Fruit fly (Drosophila melanogaster) whole organism, prepupa: ENCODE results near the gene santa-maria.

Experiments used
- Blimp-1 ChIP-seq: fragments of 200-800 bp; sonication (Bioruptor generic); optimal IDR thresholded peaks from 3 replicates; lab custom pipeline; 2017; ENCODE audit warnings: missing biosample characterization, missing genetic modification characterization, mild to moderate bottlenecking, moderate library complexity, missing genetic modification reagents
- CG10631 ChIP-seq: fragments of 200-800 bp; sonication (Bioruptor generic); optimal IDR thresholded peaks from 2 replicates; lab custom pipeline; 2016; ENCODE audit warnings: missing biosample characterization, missing genetic modification characterization
- CG11294 ChIP-seq: fragments of 200-800 bp; sonication (Bioruptor generic); IDR thresholded peaks from 2 replicates; pipeline ENCODE4 v1.3.6; 2022; ENCODE audit warnings: missing biosample characterization, missing genetic modification characterization
- CG11902 ChIP-seq: fragments of 200-800 bp; sonication (Bioruptor generic); optimal IDR thresholded peaks from 3 replicates; lab custom pipeline; 2016; ENCODE audit warnings: missing biosample characterization, missing genetic modification characterization
- CG1621 ChIP-seq: fragments of 200-800 bp; sonication (Bioruptor generic); optimal IDR thresholded peaks from 3 replicates; lab custom pipeline; 2018; ENCODE audit warnings: missing biosample characterization, mild to moderate bottlenecking, missing genetic modification characterization
- CG16779 ChIP-seq: fragments of 200-800 bp; sonication (Bioruptor generic); optimal IDR thresholded peaks from 3 replicates; lab custom pipeline; 2017; ENCODE audit warnings: missing biosample characterization, mild to moderate bottlenecking, missing genetic modification characterization
- CG31627 ChIP-seq: fragments of 200-800 bp; sonication (Bioruptor generic); optimal IDR thresholded peaks from 3 replicates; lab custom pipeline; 2016; ENCODE audit warnings: missing biosample characterization, missing genetic modification characterization
- CG32006 ChIP-seq: fragments of 200-800 bp; sonication (Bioruptor generic); optimal IDR thresholded peaks from 3 replicates; lab custom pipeline; 2017; ENCODE audit warnings: missing biosample characterization, mild to moderate bottlenecking, missing genetic modification characterization
- CG34406 ChIP-seq: fragments of 200-800 bp; sonication (Bioruptor generic); optimal IDR thresholded peaks from 3 replicates; lab custom pipeline; 2016; ENCODE audit warnings: missing biosample characterization, missing genetic modification characterization
- CG3919 ChIP-seq: fragments of 200-800 bp; sonication (Bioruptor generic); optimal IDR thresholded peaks from 3 replicates; lab custom pipeline; 2016; ENCODE audit warnings: missing biosample characterization, missing genetic modification characterization
- CG4318 ChIP-seq: fragments of 200-800 bp; sonication (Bioruptor generic); optimal IDR thresholded peaks from 3 replicates; lab custom pipeline; 2017; ENCODE audit warnings: missing biosample characterization, mild to moderate bottlenecking, missing genetic modification characterization
- CG6276 ChIP-seq: fragments of 200-800 bp; sonication (Bioruptor generic); optimal IDR thresholded peaks from 2 replicates; lab custom pipeline; 2017; ENCODE audit warnings: missing biosample characterization, mild to moderate bottlenecking, missing genetic modification characterization
- CG6808 ChIP-seq: fragments of 200-800 bp; sonication (Bioruptor generic); optimal IDR thresholded peaks from 3 replicates; lab custom pipeline; 2017; ENCODE audit warnings: missing biosample characterization, missing genetic modification characterization, mild to moderate bottlenecking, moderate library complexity, missing genetic modification reagents
- CG6854 ChIP-seq: fragments of 200-800 bp; sonication (Bioruptor generic); optimal IDR thresholded peaks from 2 replicates; lab custom pipeline; 2017; ENCODE audit warnings: missing biosample characterization, mild to moderate bottlenecking, missing genetic modification characterization
- CG8119 ChIP-seq: fragments of 200-800 bp; sonication (Bioruptor generic); IDR thresholded peaks from 3 replicates; pipeline ENCODE4 v1.3.6; 2022; ENCODE audit warnings: missing biosample characterization, missing genetic modification characterization
- CG8319 ChIP-seq: fragments of 200-800 bp; sonication (Bioruptor generic); optimal IDR thresholded peaks from 3 replicates; lab custom pipeline; 2016; ENCODE audit warnings: missing biosample characterization, missing genetic modification characterization
- Eip75B ChIP-seq: fragments of 200-800 bp; sonication (Bioruptor generic); optimal IDR thresholded peaks from 3 replicates; lab custom pipeline; 2016; ENCODE audit warnings: missing biosample characterization, missing genetic modification characterization
- Eip93F ChIP-seq: fragments of 200-800 bp; sonication (Bioruptor generic); optimal IDR thresholded peaks from 2 replicates; lab custom pipeline; 2016; ENCODE audit warnings: missing biosample characterization, mild to moderate bottlenecking, missing genetic modification characterization
- Ets96B ChIP-seq: fragments of 200-800 bp; optimal IDR thresholded peaks from 2 replicates; lab custom pipeline; 2019; ENCODE audit warnings: missing biosample characterization, mild to moderate bottlenecking, missing genetic modification characterization, moderate library complexity
- Hr38 ChIP-seq: sonication (Bioruptor generic); optimal IDR thresholded peaks from 2 replicates; lab custom pipeline; 2016; ENCODE audit warnings: missing biosample characterization, missing genetic modification characterization
- Hr39 ChIP-seq: fragments of 200-800 bp; sonication (Bioruptor generic); optimal IDR thresholded peaks from 2 replicates; lab custom pipeline; 2016; ENCODE audit warnings: missing biosample characterization, missing genetic modification characterization
- Hr4 ChIP-seq: fragments of 200-800 bp; sonication (Bioruptor generic); optimal IDR thresholded peaks from 3 replicates; lab custom pipeline; 2016; ENCODE audit warnings: missing biosample characterization, missing genetic modification characterization
- Met ChIP-seq: fragments of 200-800 bp; sonication (Bioruptor generic); optimal IDR thresholded peaks from 3 replicates; lab custom pipeline; 2016; ENCODE audit warnings: missing biosample characterization, missing genetic modification characterization
- OdsH ChIP-seq: fragments of 200-800 bp; sonication (Bioruptor generic); optimal IDR thresholded peaks from 3 replicates; lab custom pipeline; 2016; ENCODE audit warnings: missing biosample characterization, missing genetic modification characterization
- Smox ChIP-seq: fragments of 200-800 bp; sonication (Bioruptor generic); optimal IDR thresholded peaks from 3 replicates; lab custom pipeline; 2016; ENCODE audit warnings: missing biosample characterization, missing genetic modification characterization
- Sox102F ChIP-seq: fragments of 200-800 bp; sonication (Bioruptor generic); optimal IDR thresholded peaks from 2 replicates; lab custom pipeline; 2016; ENCODE audit warnings: missing biosample characterization, mild to moderate bottlenecking, missing genetic modification characterization
- Sox14 ChIP-seq: fragments of 200-800 bp; sonication (Bioruptor generic); optimal IDR thresholded peaks from 3 replicates; lab custom pipeline; 2016; ENCODE audit warnings: missing biosample characterization, missing genetic modification characterization
- Sox15 ChIP-seq: fragments of 200-800 bp; sonication (Bioruptor generic); optimal IDR thresholded peaks from 3 replicates; lab custom pipeline; 2016; ENCODE audit warnings: missing biosample characterization, missing genetic modification characterization
- achi ChIP-seq: fragments of 200-800 bp; sonication (Bioruptor generic); optimal IDR thresholded peaks from 3 replicates; lab custom pipeline; 2016; ENCODE audit warnings: missing biosample characterization, missing genetic modification characterization
- cyc ChIP-seq: fragments of 200-800 bp; sonication (Bioruptor generic); optimal IDR thresholded peaks from 3 replicates; lab custom pipeline; 2016; ENCODE audit warnings: missing biosample characterization, missing genetic modification characterization
- dac ChIP-seq: fragments of 200-800 bp; sonication (Bioruptor generic); optimal IDR thresholded peaks from 2 replicates; lab custom pipeline; 2017; ENCODE audit warnings: missing biosample characterization, mild to moderate bottlenecking, missing genetic modification characterization
- dsx ChIP-seq: fragments of 200-800 bp; optimal IDR thresholded peaks from 3 replicates; lab custom pipeline; 2019; ENCODE audit warnings: missing biosample characterization, mild to moderate bottlenecking, missing genetic modification characterization, moderate library complexity; ENCODE audit not compliant: poor library complexity, severe bottlenecking
- eg ChIP-seq: fragments of 200-800 bp; sonication (Bioruptor generic); IDR thresholded peaks from 3 replicates; pipeline ENCODE4 v1.3.6; 2022; ENCODE audit warnings: missing biosample characterization, missing genetic modification characterization
- fd59A ChIP-seq: fragments of 200-800 bp; sonication (Bioruptor generic); optimal IDR thresholded peaks from 2 replicates; lab custom pipeline; 2017; ENCODE audit warnings: missing biosample characterization, mild to moderate bottlenecking, missing genetic modification characterization, missing genetic modification reagents
- fkh ChIP-seq: fragments of 200-800 bp; sonication (Bioruptor generic); optimal IDR thresholded peaks from 3 replicates; lab custom pipeline; 2017; ENCODE audit warnings: missing biosample characterization, mild to moderate bottlenecking, missing genetic modification characterization, moderate library complexity
- lz ChIP-seq: fragments of 200-800 bp; sonication (Bioruptor generic); optimal IDR thresholded peaks from 3 replicates; lab custom pipeline; 2016; ENCODE audit warnings: missing biosample characterization, missing genetic modification characterization
- net ChIP-seq: fragments of 200-800 bp; sonication (Bioruptor generic); optimal IDR thresholded peaks from 3 replicates; lab custom pipeline; 2016; ENCODE audit warnings: missing biosample characterization, missing genetic modification characterization
- pdm3 ChIP-seq: fragments of 200-800 bp; sonication (Bioruptor generic); optimal IDR thresholded peaks from 3 replicates; lab custom pipeline; 2016; ENCODE audit warnings: missing biosample characterization, missing genetic modification characterization
- salr ChIP-seq, 2 experiments: fragments of 200-800 bp; sonication (Bioruptor generic); optimal IDR thresholded peaks; 3 replicates each; lab custom pipeline; 2016 to 2018; ENCODE audit warnings: missing biosample characterization in 2 of 2, missing genetic modification characterization in 2 of 2, mild to moderate bottlenecking in 1 of 2
- spab ChIP-seq: fragments of 200-800 bp; sonication (Bioruptor generic); optimal IDR thresholded peaks from 2 replicates; lab custom pipeline; 2017; ENCODE audit warnings: missing biosample characterization, mild to moderate bottlenecking, missing genetic modification characterization, missing genetic modification reagents
- ss ChIP-seq, 2 experiments: fragments of 200-800 bp; sonication (Bioruptor generic); optimal IDR thresholded peaks; 2 replicates in 1 of 2; 3 replicates in 1 of 2; lab custom pipeline; 2017 to 2018; ENCODE audit warnings: mild to moderate bottlenecking in 2 of 2, missing biosample characterization in 2 of 2, missing genetic modification characterization in 2 of 2, moderate library complexity in 1 of 2
- svp ChIP-seq: fragments of 200-800 bp; sonication (Bioruptor generic); peaks from one replicate; lab custom pipeline; 2016; ENCODE audit warnings: missing biosample characterization, missing genetic modification characterization
- topi ChIP-seq: fragments of 200-800 bp; sonication (Bioruptor generic); optimal IDR thresholded peaks from 3 replicates; lab custom pipeline; 2016; ENCODE audit warnings: missing biosample characterization, missing genetic modification characterization

Gene santa-maria

DNA sequence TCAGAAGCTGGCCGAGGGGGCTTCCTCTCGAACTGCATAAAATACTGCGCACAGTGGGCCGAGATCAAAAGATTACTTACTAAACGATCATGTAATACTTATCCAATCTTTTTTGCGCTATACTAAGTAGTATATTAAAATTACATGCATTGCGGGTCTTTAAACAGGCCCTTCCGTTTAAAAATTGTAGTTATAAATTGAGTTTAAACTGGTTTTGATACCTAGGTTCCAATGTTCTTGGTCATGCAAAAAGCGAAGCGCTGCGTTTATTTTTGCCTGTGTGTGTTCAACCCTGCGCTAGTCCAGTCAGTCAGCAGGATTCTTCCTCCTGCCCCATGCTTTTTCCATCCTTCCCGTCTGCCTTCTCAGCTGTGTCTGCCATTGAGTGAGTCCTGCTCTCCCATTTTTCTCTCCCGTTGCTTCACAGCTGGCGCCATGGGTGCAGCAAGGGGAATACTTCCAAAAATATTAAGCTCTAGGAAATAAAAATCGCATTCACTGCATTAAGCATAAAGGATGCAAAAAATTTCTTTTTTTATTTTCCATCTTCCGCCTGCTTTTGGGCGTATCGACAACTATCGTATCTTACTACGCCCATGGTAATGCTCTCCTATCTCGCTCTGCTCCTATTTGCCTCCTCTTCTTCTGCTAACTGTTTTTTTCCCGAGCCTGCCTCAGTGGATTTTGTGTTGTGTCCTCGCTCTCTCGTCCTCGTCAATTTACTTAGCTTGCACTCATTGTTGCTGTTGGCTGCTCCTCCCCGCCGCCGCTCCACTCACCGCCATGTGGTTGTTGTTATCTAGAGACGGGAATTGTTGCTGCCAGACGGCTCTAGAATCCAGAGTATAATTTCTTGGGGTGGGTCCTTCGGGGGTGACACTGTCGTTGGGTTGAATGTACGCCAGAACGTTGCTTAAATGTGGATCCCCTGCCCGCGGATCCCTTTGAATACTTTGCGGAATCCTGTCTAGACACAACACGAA lies 30.4 kb downstream of the santa-maria start (continued):
- TF ChIP-seq Sox14 (GFP tag; lab: Kevin White, UChicago) = peak; percentile 75
- TF ChIP-seq OdsH = peak; percentile 91
- peak; percentile 66 for TF ChIP-seq Eip93F (GFP tag; lab: Kevin White, UChicago)
- TF ChIP-seq topi (GFP tag; lab: Kevin White, UChicago) = peak; percentile 89
- peak; percentile 87 for TF ChIP-seq lz (GFP tag; lab: Kevin White, UChicago)
- peak; percentile 96 for TF ChIP-seq Ets96B (tag; lab: Kevin White, UChicago)
- TF ChIP-seq Hr39 (GFP tag; lab: Kevin White, UChicago) = peak; percentile 77
- TF ChIP-seq CG8319 (GFP tag; lab: Kevin White, UChicago) = peak; percentile 72
- TF ChIP-seq fkh (GFP tag; lab: Kevin White, UChicago) = no peak
- TF ChIP-seq achi = peak; percentile 85
- peak; percentile 63 for TF ChIP-seq Sox15 (GFP tag; lab: Kevin White, UChicago)
- peak; percentile 55 for TF ChIP-seq CG6276 (GFP tag; lab: Kevin White, UChicago)
- TF ChIP-seq dac (GFP tag; lab: Kevin White, UChicago) = peak; percentile 26
- peak; percentile 74 for TF ChIP-seq cyc
- TF ChIP-seq CG6854 (GFP tag; lab: Kevin White, UChicago) = peak; percentile 26
- peak; percentile 80 for TF ChIP-seq CG32006 (GFP tag; lab: Kevin White, UChicago)
- TF ChIP-seq Sox102F (GFP tag; lab: Kevin White, UChicago) = peak; percentile 81
- peak; percentile 61 for TF ChIP-seq CG11294 (GFP tag; lab: Robert Waterston, UW)
- peak; percentile 77 for TF ChIP-seq eg (GFP tag; lab: Robert Waterston, UW)
- TF ChIP-seq CG6808 (GFP tag; lab: Kevin White, UChicago) = peak; percentile 92
- peak; percentile 90 to 91 for TF ChIP-seq ss (GFP tag; optimal IDR thresholded peaks at IDR 0.05; lab: Kevin White, UChicago)
- peak; percentile 66 for TF ChIP-seq Hr4 (GFP tag; lab: Kevin White, UChicago)
- peak; percentile 85 for TF ChIP-seq CG8119
- TF ChIP-seq CG4318 = peak; percentile 57
- TF ChIP-seq spab (GFP tag; lab: Kevin White, UChicago) = peak; percentile 89
- peak; percentile 35 for TF ChIP-seq Blimp-1 (GFP tag; lab: Kevin White, UChicago)

- TF ChIP-seq spab (GFP tag; lab: Kevin White, UChicago) (peak; percentile 15), Smox (GFP tag; lab: Kevin White, UChicago) (peak; percentile 69), eg (GFP tag; lab: Robert Waterston, UW) (peak; percentile 52; the same call in 1 of the 3 replicates), Met (GFP tag; lab: Kevin White, UChicago) (peak; percentile 92), CG11902 (GFP tag; lab: Kevin White, UChicago) (peak; percentile 40), Blimp-1 (GFP tag; lab: Kevin White, UChicago) (peak; percentile 62), CG8119 (peak; percentile 67), cyc (peak; percentile 69), CG6276 (GFP tag; lab: Kevin White, UChicago) (peak; percentile 34), CG6808 (GFP tag; lab: Kevin White, UChicago) (peak; percentile 64), CG1621 (no peak), CG11294 (GFP tag; lab: Robert Waterston, UW) (0 out of 2 replicates have a peak, but pooled peaks have one; percentile 11), salr (GFP tag; optimal IDR thresholded peaks at IDR 0.05; lab: Kevin White, UChicago) (peak in 1 of 2 experiments; percentile 43), CG6854 (GFP tag; lab: Kevin White, UChicago) (peak; percentile 31), dsx (peak; percentile 87), Ets96B (tag; lab: Kevin White, UChicago) (peak; percentile 58), Eip75B (GFP tag; lab: Kevin White, UChicago) (peak; percentile 78), CG34406 (GFP tag; lab: Kevin White, UChicago) (peak; percentile 70), CG31627 (GFP tag; lab: Kevin White, UChicago) (peak; percentile 65), pdm3 (peak; percentile 65), CG10631 (GFP tag; lab: Kevin White, UChicago) (peak; percentile 78), CG4318 (peak; percentile 38), svp (GFP tag; lab: Kevin White, UChicago) (peak; percentile 95), Hr39 (GFP tag; lab: Kevin White, UChicago) (peak; percentile 69), CG3919 (GFP tag; lab: Kevin White, UChicago) (peak; percentile 53), CG16779 (tag; lab: Kevin White, UChicago) (peak; percentile 44), net (no peak), Hr38 (no peak), fd59A (GFP tag; lab: Kevin White, UChicago) (peak; percentile 44)
Observed at dm6 chr2L:7419408-7420304, 31.4 kb downstream of the santa-maria start.
